Worm (Caenorhabditis elegans) whole organism, L4/young adult: Measurements from ENCODE around the gene unc-119.

Experiments used
- W03F9.2 ChIP-seq: fragments of 150-350 bp; optimal IDR thresholded peaks from 2 replicates; lab custom pipeline; 2014; ENCODE audit warnings: missing biosample characterization, missing genetic modification characterization
- dao-5 ChIP-seq: sonication (generic microtip); optimal IDR thresholded peaks from 2 replicates; lab custom pipeline; 2016; ENCODE audit warnings: missing genotype, missing genetic modification characterization, moderate library complexity, missing compliant biosample characterization
- him-1 ChIP-seq: sonication (generic microtip); optimal IDR thresholded peaks from 2 replicates; lab custom pipeline; 2016; ENCODE audit warnings: missing genotype, missing genetic modification reagents, missing genetic modification characterization, missing compliant biosample characterization

DNA sequence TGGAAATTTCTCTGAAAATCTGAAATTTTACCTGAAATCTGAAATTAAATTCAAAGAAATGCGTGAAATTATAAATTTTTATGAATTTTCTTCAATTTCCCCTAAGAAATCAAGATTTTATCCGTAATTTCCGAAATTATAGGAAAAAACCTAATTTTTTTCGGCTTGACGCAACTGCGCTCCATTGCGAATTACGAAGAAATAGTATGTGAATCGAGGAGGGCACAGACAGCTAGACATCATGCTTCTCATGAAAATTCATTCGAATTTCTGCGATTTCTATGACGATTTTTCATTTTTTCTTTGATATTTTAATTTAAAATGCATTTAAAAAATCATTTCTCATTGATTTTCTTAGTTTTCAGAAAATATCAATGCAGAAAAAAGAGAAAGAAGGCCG is 20.4 kb upstream of the unc-119 start:
- TF ChIP-seq dao-5 (no peak), him-1 (tag; lab: Kevin White, UChicago) (no peak), W03F9.2 (tag; lab: Kevin White, UChicago) (peak; percentile 50)
